Fruit fly (Drosophila melanogaster) whole organism, embryonic: ENCODE measurements around the gene qjt.
A peak's percentile ranks its signal among the peaks of the same experiment; 100 is the strongest.

ENCODE experiments used
- CG12744 ChIP-seq: fragments of 200-800 bp; sonication (Bioruptor generic); optimal IDR thresholded peaks from 2 replicates; lab custom pipeline; 2016; ENCODE audit warnings: missing biosample characterization, missing genetic modification characterization
- CG18764 ChIP-seq: fragments of 200-800 bp; sonication (Bioruptor generic); optimal IDR thresholded peaks from 3 replicates; lab custom pipeline; 2016; ENCODE audit warnings: missing biosample characterization, missing genetic modification characterization
- CG3726 ChIP-seq: fragments of 200-800 bp; sonication (Bioruptor generic); IDR thresholded peaks from 3 replicates; pipeline ENCODE4, ENCODE4 v1.3.6; 2022; ENCODE audit warnings: missing biosample characterization, missing genetic modification characterization
- Dbx ChIP-seq: fragments of 200-800 bp; sonication (Bioruptor generic); IDR thresholded peaks from 3 replicates; pipeline ENCODE4 v1.3.6; 2022; ENCODE audit warnings: missing biosample characterization, missing genetic modification characterization
- Gsc ChIP-seq: fragments of 200-800 bp; sonication (Bioruptor generic); IDR thresholded peaks from 2 replicates; pipeline ENCODE4 v1.3.6; 2022; ENCODE audit warnings: missing biosample characterization, missing genetic modification characterization
- HmgD ChIP-seq: fragments of 200-800 bp; sonication (Bioruptor generic); optimal IDR thresholded peaks from 3 replicates; lab custom pipeline; 2016; ENCODE audit warnings: missing biosample characterization, missing genetic modification characterization
- Poxn ChIP-seq: fragments of 200-800 bp; sonication (Bioruptor generic); IDR thresholded peaks from 2 replicates; pipeline ENCODE4 v1.3.6; 2022; ENCODE audit warnings: missing biosample characterization, missing genetic modification characterization
- disco-r ChIP-seq: fragments of 200-800 bp; sonication (Bioruptor generic); optimal IDR thresholded peaks from 2 replicates; lab custom pipeline; 2016; ENCODE audit warnings: missing biosample characterization, missing genetic modification characterization
- ftz-f1 ChIP-seq: fragments of 200-800 bp; sonication (Bioruptor generic); optimal IDR thresholded peaks from 2 replicates; lab custom pipeline; 2016; ENCODE audit warnings: missing biosample characterization, missing genetic modification characterization
- fu2 ChIP-seq: fragments of 200-800 bp; sonication (Bioruptor generic); optimal IDR thresholded peaks from 2 replicates; lab custom pipeline; 2016; ENCODE audit warnings: missing biosample characterization, missing genetic modification characterization
- pan ChIP-seq, 4 experiments: fragments of >200 bp in 3 of 4; fragments of 200-800 bp in 1 of 4; sonication (Bioruptor generic) in 1 of 4; optimal IDR thresholded peaks in 3 of 4; IDR thresholded peaks in 1 of 4; 2 replicates each; pipeline versions ENCODE4 v1.3.6 to Lab custom; 2017 to 2022; ENCODE audit warnings: missing biosample characterization in 2 of 4, missing genetic modification characterization in 2 of 4, mixed read lengths in 1 of 4
- phol ChIP-seq: fragments of 200-800 bp; sonication (Bioruptor generic); optimal IDR thresholded peaks from 3 replicates; lab custom pipeline; 2018; ENCODE audit warnings: missing biosample characterization, mild to moderate bottlenecking, missing genetic modification characterization, moderate library complexity
- repo ChIP-seq: fragments of 200-800 bp; sonication (Bioruptor generic); optimal IDR thresholded peaks from 2 replicates; lab custom pipeline; 2016; ENCODE audit warnings: missing biosample characterization, missing genetic modification characterization
- usp ChIP-seq: fragments of >200 bp; optimal IDR thresholded peaks from 2 replicates; lab custom pipeline; 2017; ENCODE audit warnings: missing biosample characterization, missing genetic modification characterization

DNA sequence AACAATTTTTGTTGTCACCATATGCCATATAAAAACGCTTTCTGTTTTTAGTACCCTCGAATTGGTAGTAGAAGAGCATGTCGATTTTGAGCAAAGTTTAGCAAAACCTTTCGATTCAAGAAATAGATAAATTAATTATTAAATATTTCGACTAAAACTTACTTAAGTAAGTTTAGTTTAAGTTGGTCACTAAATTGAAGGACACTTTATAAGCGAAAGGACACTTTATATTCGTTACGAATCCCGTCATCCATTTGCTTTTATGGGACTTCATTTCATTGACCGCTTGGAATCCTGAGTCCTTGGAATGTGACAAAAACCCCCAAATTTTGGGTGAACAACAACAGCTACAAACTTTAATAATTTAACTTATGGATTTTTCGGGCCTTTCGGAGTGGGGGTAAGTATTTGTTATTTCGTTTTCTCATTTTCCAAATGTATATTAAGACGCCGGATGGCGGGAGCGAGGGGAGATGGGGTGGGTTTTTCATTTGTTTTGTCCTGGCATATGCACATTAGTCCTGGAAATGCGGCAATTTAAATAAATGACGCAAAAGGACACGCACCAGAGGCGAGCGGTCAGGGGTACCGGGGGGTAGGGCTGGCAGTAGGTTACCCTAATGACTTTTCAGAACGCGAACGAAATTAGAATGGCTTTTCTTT is 19.9 kb upstream of the qjt start:
- no peak for TF ChIP-seq Gsc (GFP tag; lab: Robert Waterston, UW)
- no peak for TF ChIP-seq HmgD (GFP tag; lab: Kevin White, UChicago)
- 0 out of 3 replicates have a peak, but pooled peaks have one; percentile 9 for TF ChIP-seq CG3726 (GFP tag; lab: Robert Waterston, UW)
- no peak for TF ChIP-seq pan (optimal IDR thresholded peaks at IDR 0.05; lab: Kevin White, UChicago)
- TF ChIP-seq pan (GFP tag; optimal IDR thresholded peaks at IDR 0.05 in 1 of 2, IDR thresholded peaks at IDR 0.05 in 1 of 2) = no peak
- TF ChIP-seq disco-r (GFP tag; lab: Kevin White, UChicago) = no peak
- no peak for TF ChIP-seq repo (GFP tag; lab: Kevin White, UChicago)
- peak; percentile 48; the same call in 1 of the 3 replicates for TF ChIP-seq Dbx
- peak; percentile 20 for TF ChIP-seq phol (tag; lab: Kevin White, UChicago)
- TF ChIP-seq Poxn = no peak
- no peak for TF ChIP-seq CG18764 (GFP tag; lab: Kevin White, UChicago)
- no peak for TF ChIP-seq fu2 (GFP tag; lab: Kevin White, UChicago)
- no peak for TF ChIP-seq CG12744 (GFP tag; lab: Kevin White, UChicago)
- TF ChIP-seq ftz-f1 (GFP tag; lab: Kevin White, UChicago) = no peak
- no peak for TF ChIP-seq usp
